Fruit fly (Drosophila melanogaster) whole organism: ENCODE measurements around the gene CG7766.

Experiments
- CG8478 ChIP-seq: fragments of >200 bp; optimal IDR thresholded peaks from 2 replicates; lab custom pipeline; 2018; ENCODE audit warnings: inconsistent platforms
- EcR ChIP-seq, 2 experiments: fragments of >200 bp; optimal IDR thresholded peaks; 2 replicates each; lab custom pipeline; 2017; ENCODE audit warnings: missing biosample characterization in 2 of 2, missing genetic modification characterization in 2 of 2, missing genetic modification reagents in 2 of 2
- psq ChIP-seq: fragments of >200 bp; optimal IDR thresholded peaks from 2 replicates; lab custom pipeline; 2017
- usp ChIP-seq: fragments of >200 bp; optimal IDR thresholded peaks from 2 replicates; lab custom pipeline; 2017; ENCODE audit warnings: missing biosample characterization, missing genetic modification characterization, mixed read lengths

- no peak for TF ChIP-seq usp
- no peak for TF ChIP-seq psq (lab: Kevin White, UChicago)
- TF ChIP-seq CG8478 (lab: Kevin White, UChicago) = no peak
- TF ChIP-seq EcR (GFP tag; optimal IDR thresholded peaks at IDR 0.05; lab: Kevin White, UChicago) = no peak
Observed at dm6 chrX:9152127-9152598, 48.6 kb upstream of the CG7766 start.
